Fruit fly (Drosophila melanogaster) whole organism, wandering third instar larva: ENCODE measurements around the gene wry.

Experiments
- Abd-B ChIP-seq: fragments of >200 bp; optimal IDR thresholded peaks from 2 replicates; lab custom pipeline; 2017; ENCODE audit warnings: missing biosample characterization, missing genetic modification characterization
- Dfd ChIP-seq: fragments of >200 bp; optimal IDR thresholded peaks from 2 replicates; lab custom pipeline; 2017; ENCODE audit warnings: missing biosample characterization, missing genetic modification characterization
- GATAd ChIP-seq: sonication (Bioruptor generic); optimal IDR thresholded peaks from 2 replicates; lab custom pipeline; 2016; ENCODE audit warnings: missing biosample characterization, missing genetic modification characterization
- Mio ChIP-seq: sonication (Bioruptor generic); optimal IDR thresholded peaks from 2 replicates; lab custom pipeline; 2016; ENCODE audit warnings: missing biosample characterization, missing genetic modification characterization
- OdsH ChIP-seq: fragments of 200-800 bp; sonication (Bioruptor generic); optimal IDR thresholded peaks from 2 replicates; lab custom pipeline; 2016; ENCODE audit warnings: missing biosample characterization, mild to moderate bottlenecking, missing genetic modification characterization
- Rel ChIP-seq, 2 experiments: fragments of 200-800 bp; sonication (Bioruptor generic) in 1 of 2; optimal IDR thresholded peaks; 2 replicates in 1 of 2; 3 replicates in 1 of 2; lab custom pipeline; 2016 to 2019; ENCODE audit warnings: mild to moderate bottlenecking in 2 of 2, missing biosample characterization in 2 of 2, missing genetic modification characterization in 2 of 2, moderate library complexity in 1 of 2
- h ChIP-seq: fragments of 200-800 bp; sonication (Bioruptor generic); optimal IDR thresholded peaks from 3 replicates; lab custom pipeline; 2016; ENCODE audit warnings: missing biosample characterization, mild to moderate bottlenecking, missing genetic modification characterization
- lola ChIP-seq: fragments of >200 bp; optimal IDR thresholded peaks from 2 replicates; lab custom pipeline; 2017; ENCODE audit warnings: missing biosample characterization, missing genetic modification characterization
- pan ChIP-seq: fragments of >200 bp; optimal IDR thresholded peaks from 2 replicates; lab custom pipeline; 2017
- woc ChIP-seq: sonication (Bioruptor generic); optimal IDR thresholded peaks from 2 replicates; lab custom pipeline; 2016; ENCODE audit warnings: missing biosample characterization, mild to moderate bottlenecking, missing genetic modification characterization

- TF ChIP-seq h (GFP tag; lab: Kevin White, UChicago) (no peak), woc (GFP tag; lab: Kevin White, UChicago) (no peak), Dfd (GFP tag; lab: Kevin White, UChicago) (no peak), pan (no peak), Rel (GFP tag; optimal IDR thresholded peaks at IDR 0.05; lab: Kevin White, UChicago) (no peak), Rel (tag; optimal IDR thresholded peaks at IDR 0.05; lab: Kevin White, UChicago) (no peak), lola (GFP tag; lab: Kevin White, UChicago) (no peak), Abd-B (GFP tag; lab: Kevin White, UChicago) (no peak), OdsH (GFP tag; lab: Kevin White, UChicago) (no peak), Mio (GFP tag; lab: Kevin White, UChicago) (no peak), GATAd (GFP tag; lab: Kevin White, UChicago) (no peak)
Measured at dm6 chr2L:1883114-1883513, 46.8 kb downstream of the wry start, which contains the start of gene CG15358.
